Worm (Caenorhabditis elegans): ENCODE results near the gene mpdu-1.

ce11 chrV:8323545-8323944 lies 35.4 kb downstream of the mpdu-1 start:
- TF ChIP-seq flt-1 (GFP tag; IDR thresholded peaks at IDR 0.05), result no peak
- no peak for TF ChIP-seq ztf-23 (GFP tag; IDR thresholded peaks at IDR 0.05)
- TF ChIP-seq klf-2 (GFP tag; conservative IDR thresholded peaks at IDR 0.05), result no peak
- TF ChIP-seq med-1 (GFP tag; optimal IDR thresholded peaks at IDR 0.05; ENCODE audit: insufficient read depth), result no peak

Measured in whole organism, midembryonic.